Worm (Caenorhabditis elegans): ENCODE results near the gene F31F7.2.

ce11 chrV:6244631-6245030 is 26.0 kb upstream of the F31F7.2 start:
- TF ChIP-seq nhr-237 (tag; optimal IDR thresholded peaks at IDR 0.05), result no peak
- TF ChIP-seq ztf-4 (tag; optimal IDR thresholded peaks at IDR 0.05), result no peak
- no peak for TF ChIP-seq egl-27 (tag; optimal IDR thresholded peaks at IDR 0.05)
- TF ChIP-seq C34B4.2 (tag; optimal IDR thresholded peaks at IDR 0.05), result no peak

All from whole organism, L1 larva.